Fruit fly (Drosophila melanogaster) whole organism, adult: ENCODE results near the gene CG9550.
A peak's percentile ranks its signal among the peaks of the same experiment; 100 is the strongest.

Source experiments
- CG11617 ChIP-seq: fragments of 200-800 bp; sonication (Bioruptor generic); optimal IDR thresholded peaks from 2 replicates; lab custom pipeline; 2017; ENCODE audit warnings: mild to moderate bottlenecking, missing biosample characterization, missing genetic modification reagents, missing genetic modification characterization
- CG12768 ChIP-seq: fragments of 200-800 bp; sonication (Bioruptor generic); optimal IDR thresholded peaks from 2 replicates; lab custom pipeline; 2017; ENCODE audit warnings: missing biosample characterization, missing genetic modification characterization, mild to moderate bottlenecking, moderate library complexity, missing genetic modification reagents
- CG14711 ChIP-seq: fragments of 200-800 bp; sonication (Bioruptor generic); optimal IDR thresholded peaks from 2 replicates; lab custom pipeline; 2018; ENCODE audit warnings: missing biosample characterization, mild to moderate bottlenecking, missing genetic modification characterization, moderate library complexity
- CG1620 ChIP-seq: fragments of 200-800 bp; sonication (Bioruptor generic); optimal IDR thresholded peaks from 2 replicates; lab custom pipeline; 2016; ENCODE audit warnings: missing biosample characterization, missing genetic modification characterization
- CG33017 ChIP-seq: fragments of 200-800 bp; sonication (Bioruptor generic); optimal IDR thresholded peaks from 2 replicates; lab custom pipeline; 2018; ENCODE audit warnings: missing biosample characterization, mild to moderate bottlenecking, missing genetic modification characterization, moderate library complexity
- CG5204 ChIP-seq: fragments of 200-800 bp; sonication (Bioruptor generic); optimal IDR thresholded peaks from 2 replicates; lab custom pipeline; 2016; ENCODE audit warnings: missing biosample characterization, missing genetic modification characterization
- CG7045 ChIP-seq: fragments of 200-800 bp; sonication (Bioruptor generic); optimal IDR thresholded peaks from 2 replicates; lab custom pipeline; 2017; ENCODE audit warnings: missing biosample characterization, mild to moderate bottlenecking, missing genetic modification characterization
- CG7101 ChIP-seq: fragments of 200-800 bp; sonication (Bioruptor generic); optimal IDR thresholded peaks from 2 replicates; lab custom pipeline; 2018; ENCODE audit warnings: missing biosample characterization, mild to moderate bottlenecking, missing genetic modification characterization, moderate library complexity
- Clk ChIP-seq: fragments of 200-800 bp; sonication (Bioruptor generic); optimal IDR thresholded peaks from 2 replicates; lab custom pipeline; 2017; ENCODE audit warnings: missing biosample characterization, missing genetic modification characterization
- Crg-1 ChIP-seq: fragments of 200-800 bp; sonication (Bioruptor generic); optimal IDR thresholded peaks from 2 replicates; lab custom pipeline; 2016; ENCODE audit warnings: missing biosample characterization, missing genetic modification characterization
- Hr96 ChIP-seq: fragments of 200-800 bp; sonication (Bioruptor generic); optimal IDR thresholded peaks from 2 replicates; lab custom pipeline; 2016; ENCODE audit warnings: missing biosample characterization, missing genetic modification characterization
- Mnt ChIP-seq: fragments of 200-800 bp; sonication (Bioruptor generic); optimal IDR thresholded peaks from 2 replicates; lab custom pipeline; 2016; ENCODE audit warnings: missing biosample characterization, mild to moderate bottlenecking, missing genetic modification characterization
- bab1 ChIP-seq: fragments of 200-800 bp; sonication (Bioruptor generic); optimal IDR thresholded peaks from 3 replicates; lab custom pipeline; 2019; ENCODE audit warnings: missing biosample characterization, mild to moderate bottlenecking, missing genetic modification characterization, moderate library complexity
- cic ChIP-seq: fragments of 200-800 bp; sonication (Bioruptor generic); optimal IDR thresholded peaks from 2 replicates; lab custom pipeline; 2017; ENCODE audit warnings: missing biosample characterization, mild to moderate bottlenecking, missing genetic modification characterization, moderate library complexity
- cnc ChIP-seq, 2 experiments: fragments of >200 bp; optimal IDR thresholded peaks; 2 replicates each; lab custom pipeline; 2017
- kay ChIP-seq: fragments of 200-800 bp; sonication (Bioruptor generic); peaks from one replicate; lab custom pipeline; 2016; ENCODE audit warnings: missing biosample characterization, missing genetic modification characterization, borderline replicate concordance
- ovo ChIP-seq: fragments of 200-800 bp; sonication (Bioruptor generic); optimal IDR thresholded peaks from 2 replicates; lab custom pipeline; 2016; ENCODE audit warnings: missing biosample characterization, missing genetic modification characterization
- pad ChIP-seq: fragments of 200-800 bp; sonication (Bioruptor generic); optimal IDR thresholded peaks from 3 replicates; lab custom pipeline; 2017; ENCODE audit warnings: missing biosample characterization, missing genetic modification characterization, mild to moderate bottlenecking, moderate library complexity, missing genetic modification reagents
- tj ChIP-seq: fragments of 200-800 bp; sonication (Bioruptor generic); optimal IDR thresholded peaks from 3 replicates; lab custom pipeline; 2017; ENCODE audit warnings: missing biosample characterization, mild to moderate bottlenecking, missing genetic modification characterization, moderate library complexity
- toe ChIP-seq: fragments of 200-800 bp; sonication (Bioruptor generic); optimal IDR thresholded peaks from 2 replicates; lab custom pipeline; 2016; ENCODE audit warnings: missing biosample characterization, missing genetic modification characterization

Gene CG9550

DNA sequence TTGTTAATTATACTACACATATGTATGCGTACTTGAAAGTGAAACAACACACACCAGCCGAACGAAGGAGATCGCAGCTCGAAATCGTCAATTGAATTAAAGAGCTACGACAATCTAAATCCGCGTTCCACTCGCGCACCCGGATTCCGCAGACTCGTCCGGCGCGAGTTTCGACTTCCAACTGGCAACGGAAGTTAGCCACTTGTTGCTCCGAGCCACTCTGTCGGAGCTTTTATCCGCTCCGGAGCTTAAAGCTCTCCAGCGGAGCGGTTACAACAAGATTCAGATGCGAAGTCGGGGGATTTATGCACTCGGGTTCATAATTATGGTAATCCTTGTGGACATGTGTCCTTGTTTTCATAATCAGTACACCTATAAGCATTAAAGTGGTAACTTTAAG is 31.4 kb upstream of the CG9550 start, which contains the start of gene Rchy1:
TSS of gene Rchy1 (minus strand) at position 173 of the 400 bp plus-strand sequence.
- TF ChIP-seq CG11617 (no peak), cic (peak; percentile 30), bab1 (GFP tag; lab: Kevin White, UChicago) (peak; percentile 53), CG7045 (GFP tag; lab: Kevin White, UChicago) (no peak), Hr96 (GFP tag; lab: Kevin White, UChicago) (no peak), CG33017 (tag; lab: Kevin White, UChicago) (no peak), CG5204 (GFP tag; lab: Kevin White, UChicago) (no peak)

DNA sequence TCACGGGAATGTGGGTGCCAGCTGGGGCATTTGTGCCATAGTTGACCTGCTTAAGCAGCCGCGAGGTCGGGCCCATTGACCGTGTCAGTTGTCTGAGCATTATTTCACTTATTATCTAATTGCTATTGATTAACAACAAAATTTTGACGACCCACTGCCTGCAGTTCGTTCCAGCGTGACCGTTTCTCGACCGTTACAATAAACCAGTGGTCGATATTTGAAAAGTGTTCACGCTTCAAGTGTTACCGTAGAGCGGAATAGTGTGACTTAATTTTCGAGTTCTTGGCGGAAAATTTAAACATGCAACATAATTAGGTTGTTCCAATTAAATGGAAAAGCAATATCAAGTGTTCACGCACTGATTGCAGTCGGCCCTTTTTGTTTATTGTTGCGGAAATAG is 29.3 kb upstream of the CG9550 start, which contains the start of gene HemK1:
TSS of gene HemK1 (minus strand) at position 190 of the 400 bp plus-strand sequence.
- TF ChIP-seq bab1 (GFP tag; lab: Kevin White, UChicago) (peak; percentile 64), Clk (GFP tag; lab: Kevin White, UChicago) (no peak), ovo (no peak), cnc (optimal IDR thresholded peaks at IDR 0.05; lab: Kevin White, UChicago) (no peak), CG7101 (peak; percentile 37), CG14711 (no peak), CG7045 (GFP tag; lab: Kevin White, UChicago) (no peak), CG33017 (tag; lab: Kevin White, UChicago) (no peak), CG12768 (GFP tag; lab: Kevin White, UChicago) (no peak)

DNA sequence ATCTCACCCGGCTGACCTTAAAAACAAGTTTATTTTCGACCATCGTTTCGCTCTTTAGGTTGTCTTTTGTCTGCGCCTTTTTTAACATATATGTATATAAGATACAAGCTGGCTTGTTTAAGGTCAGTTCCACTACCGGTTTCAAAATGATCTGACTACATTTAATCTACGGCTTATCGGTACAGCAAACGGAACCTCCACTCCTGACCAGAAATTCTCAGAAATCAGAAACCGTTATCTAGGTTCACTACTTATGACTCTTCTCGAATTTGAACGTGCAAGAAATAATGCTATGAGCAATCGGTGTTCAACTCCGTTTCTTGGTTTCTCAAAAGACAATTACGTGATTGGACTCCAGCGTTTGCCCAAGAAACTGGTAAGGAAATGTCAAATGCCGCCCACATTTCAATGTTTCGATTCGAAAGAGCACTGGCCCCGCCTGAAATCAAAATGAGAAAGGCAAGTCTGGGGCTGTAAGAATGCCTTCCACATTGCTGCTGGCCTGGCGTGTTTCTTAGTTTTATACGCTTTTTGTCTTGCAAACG is 26.7 kb upstream of the CG9550 start:
- TF ChIP-seq CG14711: no peak

DNA sequence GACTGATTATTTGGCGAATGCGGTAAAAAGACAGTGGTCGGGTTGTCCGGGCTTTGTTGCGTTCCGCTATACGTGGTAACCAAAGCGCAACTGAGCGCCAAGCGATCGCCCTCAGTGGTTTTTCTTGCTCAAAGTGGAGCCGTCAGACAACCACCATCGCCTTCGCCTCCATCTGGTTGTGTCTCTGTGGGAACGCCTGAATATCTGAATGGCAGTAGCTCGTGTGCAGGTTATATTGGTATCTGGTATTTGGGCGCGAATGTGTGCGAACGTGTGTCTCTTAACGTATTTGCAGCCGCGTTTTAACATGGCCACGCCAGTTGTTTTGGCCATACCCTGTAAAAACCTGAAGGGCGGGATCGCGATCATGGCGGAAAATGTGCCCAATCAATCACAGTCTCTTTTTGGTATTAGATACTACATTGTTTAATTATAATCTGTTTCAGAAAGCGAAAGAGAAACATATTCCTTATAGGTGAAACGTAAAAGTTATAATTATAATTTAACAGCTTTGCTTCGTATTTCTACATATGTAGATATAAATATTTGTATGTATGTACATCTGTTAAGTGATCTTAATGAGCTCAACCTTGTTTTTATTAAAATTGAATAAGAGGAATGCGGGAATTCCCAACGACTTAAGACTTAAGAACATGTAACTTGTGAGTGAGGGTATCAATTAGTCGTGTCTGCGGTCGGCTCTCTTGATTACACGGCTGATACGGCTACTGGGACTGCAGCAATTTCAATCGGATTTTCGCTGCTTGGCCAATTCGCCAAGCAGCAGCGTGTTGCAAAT is 24.7 kb upstream of the CG9550 start:
- TF ChIP-seq cic: peak; percentile 82
- TF ChIP-seq Mnt (GFP tag; lab: Kevin White, UChicago): peak; percentile 62
- no peak for TF ChIP-seq CG14711
- peak; percentile 30 for TF ChIP-seq CG33017 (tag; lab: Kevin White, UChicago)
- TF ChIP-seq toe (GFP tag; lab: Kevin White, UChicago): peak; percentile 6
- peak; percentile 38 for TF ChIP-seq CG7045 (GFP tag; lab: Kevin White, UChicago)
- TF ChIP-seq CG1620 (GFP tag; lab: Kevin White, UChicago): no peak
- TF ChIP-seq CG11617: peak; percentile 26

DNA sequence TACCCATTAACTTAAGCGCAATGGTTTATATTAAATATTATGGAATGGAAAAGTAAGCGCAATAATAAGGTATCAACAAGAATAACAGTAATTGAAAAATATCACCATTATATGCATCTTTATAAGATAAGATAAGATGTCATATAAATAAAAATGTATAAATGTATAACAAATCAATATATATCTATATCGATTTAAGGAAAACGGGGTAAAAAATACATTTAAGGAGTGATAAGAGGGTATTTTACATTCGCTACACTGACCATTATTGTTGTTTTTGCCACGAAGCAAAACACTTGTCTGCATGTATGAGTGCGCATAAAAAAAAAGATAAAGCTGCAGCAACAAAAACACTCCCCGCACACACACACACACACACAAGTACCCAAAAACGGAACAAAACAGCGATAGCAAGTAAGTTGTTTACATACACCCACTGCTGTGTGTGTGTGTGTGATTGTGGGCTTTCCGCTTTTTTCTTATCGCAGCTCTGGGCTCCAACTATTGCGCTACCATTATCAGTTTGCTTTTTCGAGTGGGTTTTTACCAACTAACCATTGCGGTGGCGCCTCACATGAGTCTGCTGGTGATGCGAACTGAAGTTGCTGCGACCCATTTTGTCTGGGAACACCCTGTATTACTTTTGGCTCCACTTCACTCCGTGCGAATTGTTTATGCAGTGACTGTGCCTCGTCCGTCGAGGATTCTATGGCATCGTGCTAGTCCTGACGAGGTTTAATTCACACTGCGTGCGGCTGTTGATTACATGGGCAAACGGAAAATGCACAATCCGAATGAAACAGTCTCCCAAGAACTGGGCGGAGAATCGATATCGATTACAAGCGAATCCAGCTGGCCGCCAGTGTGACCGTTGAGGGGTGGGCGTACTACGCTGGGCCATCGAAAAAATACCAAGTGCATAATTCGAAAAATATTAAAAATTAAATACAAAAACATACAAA is 23.5 kb upstream of the CG9550 start, which contains the start of gene mmy:
TSS of gene mmy (minus strand) at position 829 of the 962 bp plus-strand sequence.
- TF ChIP-seq CG12768 (GFP tag; lab: Kevin White, UChicago) (peak; percentile 73), cnc (optimal IDR thresholded peaks at IDR 0.05; lab: Kevin White, UChicago) (no peak), cic (peak; percentile 94), pad (GFP tag; lab: Kevin White, UChicago) (peak; percentile 2), CG7045 (GFP tag; lab: Kevin White, UChicago) (no peak), CG7101 (no peak), CG33017 (tag; lab: Kevin White, UChicago) (no peak), Crg-1 (GFP tag; lab: Kevin White, UChicago) (peak; percentile 14), CG1620 (GFP tag; lab: Kevin White, UChicago) (peak; percentile 34), CG5204 (GFP tag; lab: Kevin White, UChicago) (no peak), Mnt (GFP tag; lab: Kevin White, UChicago) (peak; percentile 69), bab1 (GFP tag; lab: Kevin White, UChicago) (peak; percentile 25), ovo (peak; percentile 33), CG11617 (peak; percentile 59), tj (GFP tag; lab: Kevin White, UChicago) (peak; percentile 42), kay (no peak), Clk (GFP tag; lab: Kevin White, UChicago) (no peak), Hr96 (GFP tag; lab: Kevin White, UChicago) (peak; percentile 39), CG14711 (no peak), toe (GFP tag; lab: Kevin White, UChicago) (peak; percentile 17)

DNA sequence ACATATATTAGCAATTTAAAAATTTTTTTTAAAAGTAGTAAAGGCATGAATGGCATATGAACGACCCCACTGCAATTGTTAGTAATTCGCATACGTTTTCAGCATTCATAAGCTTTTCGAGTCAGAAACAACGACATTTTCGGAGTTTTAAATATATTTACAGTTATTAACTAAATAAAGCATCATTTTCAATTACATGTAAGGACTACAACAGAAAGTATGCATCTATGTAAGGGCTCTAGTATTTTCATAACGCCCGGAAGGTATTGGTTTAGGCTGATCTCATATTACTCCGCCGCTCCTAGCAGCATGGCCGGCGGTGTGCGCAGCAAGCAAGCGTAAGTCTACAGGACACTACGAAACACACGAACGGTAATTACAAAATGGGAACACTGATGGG is 22.6 kb upstream of the CG9550 start:
- TF ChIP-seq CG14711: no peak
- no peak for TF ChIP-seq CG5204 (GFP tag; lab: Kevin White, UChicago)
- TF ChIP-seq bab1 (GFP tag; lab: Kevin White, UChicago): no peak
- TF ChIP-seq Mnt (GFP tag; lab: Kevin White, UChicago): no peak
- TF ChIP-seq Clk (GFP tag; lab: Kevin White, UChicago): no peak
- no peak for TF ChIP-seq CG1620 (GFP tag; lab: Kevin White, UChicago)
- no peak for TF ChIP-seq cnc (optimal IDR thresholded peaks at IDR 0.05; lab: Kevin White, UChicago)
- no peak for TF ChIP-seq CG12768 (GFP tag; lab: Kevin White, UChicago)
- TF ChIP-seq kay: no peak
- TF ChIP-seq pad (GFP tag; lab: Kevin White, UChicago): no peak
- no peak for TF ChIP-seq CG11617
- no peak for TF ChIP-seq ovo
